Worm (Caenorhabditis elegans) whole organism, L4/young adult: ENCODE measurements around the gene sucg-1.

Source experiments
- W03F9.2 ChIP-seq: fragments of 150-350 bp; optimal IDR thresholded peaks from 2 replicates; lab custom pipeline; 2014; ENCODE audit warnings: missing biosample characterization, missing genetic modification characterization
- dao-5 ChIP-seq: sonication (generic microtip); optimal IDR thresholded peaks from 2 replicates; lab custom pipeline; 2016; ENCODE audit warnings: missing genotype, missing genetic modification characterization, moderate library complexity, missing compliant biosample characterization
- him-1 ChIP-seq: sonication (generic microtip); optimal IDR thresholded peaks from 2 replicates; lab custom pipeline; 2016; ENCODE audit warnings: missing genotype, missing genetic modification reagents, missing genetic modification characterization, missing compliant biosample characterization

sucg-1 gene

ce11 chrIV:7731960-7732359 is 3.2 kb downstream of the sucg-1 start, which contains the start of the genes C50F7.9 and C50F7.3:
Gene C50F7.9, minus strand, starts transcription at chrIV:7732060.
Gene C50F7.3, plus strand, starts transcription at chrIV:7732329.
- TF ChIP-seq dao-5 (no peak), W03F9.2 (tag; lab: Kevin White, UChicago) (no peak), him-1 (tag; lab: Kevin White, UChicago) (no peak)

- no peak for TF ChIP-seq W03F9.2 (tag; lab: Kevin White, UChicago)
- no peak for TF ChIP-seq him-1 (tag; lab: Kevin White, UChicago)
- no peak for TF ChIP-seq dao-5
These were observed 5.5 kb downstream of the sucg-1 start for ce11 chrIV:7734173-7734572.

ce11 chrIV:7734619-7735018 is 5.9 kb downstream of the sucg-1 start, which contains the start of gene clx-1:
Gene clx-1, plus strand, starts transcription at chrIV:7734648.
- TF ChIP-seq dao-5 (no peak), him-1 (tag; lab: Kevin White, UChicago) (no peak), W03F9.2 (tag; lab: Kevin White, UChicago) (no peak)

ce11 chrIV:7736616-7737015 is 7.9 kb downstream of the sucg-1 start:
- TF ChIP-seq dao-5, result no peak
- TF ChIP-seq W03F9.2 (tag; lab: Kevin White, UChicago), result no peak
- no peak for TF ChIP-seq him-1 (tag; lab: Kevin White, UChicago)

- TF ChIP-seq W03F9.2 (tag; lab: Kevin White, UChicago) (no peak), him-1 (tag; lab: Kevin White, UChicago) (no peak), dao-5 (no peak)
These were observed 14.8 kb downstream of the sucg-1 start, which contains the start of gene npr-35 for ce11 chrIV:7743539-7743938. Gene npr-35, plus strand, starts transcription at chrIV:7743839.

ce11 chrIV:7747838-7748237 is 19.1 kb downstream of the sucg-1 start, which contains the start of gene klo-1:
Gene klo-1, minus strand, starts transcription at chrIV:7748225.
- TF ChIP-seq dao-5 (no peak), him-1 (tag; lab: Kevin White, UChicago) (no peak), W03F9.2 (tag; lab: Kevin White, UChicago) (no peak)

- no peak for TF ChIP-seq dao-5
- TF ChIP-seq him-1 (tag; lab: Kevin White, UChicago), result no peak
- no peak for TF ChIP-seq W03F9.2 (tag; lab: Kevin White, UChicago)
These were observed 24.4 kb downstream of the sucg-1 start, which contains the start of gene col-14 for ce11 chrIV:7753108-7753507. Gene col-14, plus strand, starts transcription at chrIV:7753408.

ce11 chrIV:7754114-7754513 is 25.4 kb downstream of the sucg-1 start:
- TF ChIP-seq dao-5, result no peak
- no peak for TF ChIP-seq him-1 (tag; lab: Kevin White, UChicago)

- no peak for TF ChIP-seq dao-5
- TF ChIP-seq W03F9.2 (tag; lab: Kevin White, UChicago), result no peak
- no peak for TF ChIP-seq him-1 (tag; lab: Kevin White, UChicago)
These were observed 28.5 kb downstream of the sucg-1 start, which contains the start of gene C46A5.4 for ce11 chrIV:7757245-7757644. Gene C46A5.4, minus strand, starts transcription at chrIV:7757345.

ce11 chrIV:7759527-7759926 is 30.8 kb downstream of the sucg-1 start, which contains the start of gene dsb-3:
Gene dsb-3, minus strand, starts transcription at chrIV:7759627.
- TF ChIP-seq dao-5 (no peak), him-1 (tag; lab: Kevin White, UChicago) (no peak), W03F9.2 (tag; lab: Kevin White, UChicago) (no peak)

ce11 chrIV:7760117-7760516 is 31.4 kb downstream of the sucg-1 start, which contains the start of gene del-7:
Gene del-7, plus strand, starts transcription at chrIV:7760417.
- TF ChIP-seq dao-5 (no peak), him-1 (tag; lab: Kevin White, UChicago) (no peak), W03F9.2 (tag; lab: Kevin White, UChicago) (no peak)

- TF ChIP-seq W03F9.2 (tag; lab: Kevin White, UChicago) (no peak), him-1 (tag; lab: Kevin White, UChicago) (no peak), dao-5 (no peak)
These were observed 35.0 kb downstream of the sucg-1 start, which contains the start of the genes C46A5.6 and C46A5.1 for ce11 chrIV:7763748-7764147. Gene C46A5.6, minus strand, starts transcription at chrIV:7763848. Gene C46A5.1, plus strand, starts transcription at chrIV:7763931.

- TF ChIP-seq him-1 (tag; lab: Kevin White, UChicago), result no peak
- no peak for TF ChIP-seq dao-5
- TF ChIP-seq W03F9.2 (tag; lab: Kevin White, UChicago), result peak; percentile 37
These were observed 35.6 kb downstream of the sucg-1 start for ce11 chrIV:7764319-7764718.

ce11 chrIV:7770162-7770561 is 41.4 kb downstream of the sucg-1 start, which contains the start of gene rdl-1:
Gene rdl-1, minus strand, starts transcription at chrIV:7770262.
- no peak for TF ChIP-seq dao-5
- no peak for TF ChIP-seq him-1 (tag; lab: Kevin White, UChicago)
- no peak for TF ChIP-seq W03F9.2 (tag; lab: Kevin White, UChicago)

- no peak for TF ChIP-seq him-1 (tag; lab: Kevin White, UChicago)
- peak; percentile 46 for TF ChIP-seq W03F9.2 (tag; lab: Kevin White, UChicago)
These were observed 45.5 kb downstream of the sucg-1 start, which contains the start of the genes hcf-1 and swd-2.2 for ce11 chrIV:7774206-7774605. Gene hcf-1, minus strand, starts transcription at chrIV:7774275. Gene swd-2.2, plus strand, starts transcription at chrIV:7774411.
